Fruit fly (Drosophila melanogaster) whole organism, pupa: ENCODE measurements around the gene Crg-1.

ENCODE experiments used
- CG10348 ChIP-seq: fragments of 200-800 bp; sonication (Bioruptor generic); IDR thresholded peaks from 2 replicates; pipeline ENCODE4 v1.3.6; 2022; ENCODE audit warnings: missing biosample characterization, missing genetic modification characterization
- CG12605 ChIP-seq: fragments of 200-800 bp; sonication (Bioruptor generic); IDR thresholded peaks from 2 replicates; pipeline ENCODE4 v1.3.6; 2022; ENCODE audit warnings: missing biosample characterization, missing genetic modification characterization
- CG13204 ChIP-seq: fragments of 200-800 bp; sonication (Bioruptor generic); optimal IDR thresholded peaks from 2 replicates; lab custom pipeline; 2018; ENCODE audit warnings: missing biosample characterization, mild to moderate bottlenecking, missing genetic modification characterization, moderate library complexity
- CG14655 ChIP-seq: fragments of 200-800 bp; sonication (Bioruptor generic); optimal IDR thresholded peaks from 3 replicates; lab custom pipeline; 2017; ENCODE audit warnings: mild to moderate bottlenecking, missing biosample characterization, missing genetic modification reagents, missing genetic modification characterization
- CG15710 ChIP-seq: fragments of 200-800 bp; sonication (Bioruptor generic); optimal IDR thresholded peaks from 2 replicates; lab custom pipeline; 2018; ENCODE audit warnings: missing biosample characterization, mild to moderate bottlenecking, missing genetic modification characterization, moderate library complexity
- CG17806 ChIP-seq: fragments of 200-800 bp; sonication (Bioruptor generic); optimal IDR thresholded peaks from 2 replicates; lab custom pipeline; 2018; ENCODE audit warnings: missing biosample characterization, mild to moderate bottlenecking, missing genetic modification characterization, moderate library complexity
- CG32121 ChIP-seq: fragments of 200-800 bp; sonication (Bioruptor generic); IDR thresholded peaks from 2 replicates; pipeline ENCODE4 v1.3.6; 2022; ENCODE audit warnings: missing biosample characterization, missing genetic modification characterization
- CG34367 ChIP-seq: fragments of 200-800 bp; sonication (Bioruptor generic); optimal IDR thresholded peaks from 2 replicates; lab custom pipeline; 2018; ENCODE audit warnings: missing biosample characterization, mild to moderate bottlenecking, missing genetic modification characterization
- CG4496 ChIP-seq: fragments of 200-800 bp; sonication (Bioruptor generic); IDR thresholded peaks from 3 replicates; pipeline ENCODE4 v1.3.6; 2022; ENCODE audit warnings: missing biosample characterization, missing genetic modification characterization
- CG8159 ChIP-seq: fragments of 200-800 bp; sonication (Bioruptor generic); optimal IDR thresholded peaks from 3 replicates; lab custom pipeline; 2018; ENCODE audit warnings: missing biosample characterization, mild to moderate bottlenecking, missing genetic modification characterization, moderate library complexity
- CG8301 ChIP-seq: fragments of 200-800 bp; sonication (Bioruptor generic); optimal IDR thresholded peaks from 2 replicates; lab custom pipeline; 2018; ENCODE audit warnings: missing biosample characterization, mild to moderate bottlenecking, missing genetic modification characterization
- CG9948 ChIP-seq: fragments of 200-800 bp; sonication (Bioruptor generic); optimal IDR thresholded peaks from 2 replicates; lab custom pipeline; 2018; ENCODE audit warnings: missing biosample characterization, mild to moderate bottlenecking, missing genetic modification characterization, moderate library complexity
- D1 ChIP-seq: fragments of 200-800 bp; sonication (Bioruptor generic); optimal IDR thresholded peaks from 2 replicates; lab custom pipeline; 2018; ENCODE audit warnings: missing biosample characterization, mild to moderate bottlenecking, missing genetic modification characterization, moderate library complexity
- EcR ChIP-seq: fragments of 200-800 bp; sonication (Bioruptor generic); optimal IDR thresholded peaks from 3 replicates; lab custom pipeline; 2019; ENCODE audit warnings: missing biosample characterization, missing genetic modification characterization, mild to moderate bottlenecking, moderate library complexity, missing genetic modification reagents
- Ets98B ChIP-seq: fragments of 200-800 bp; sonication (Bioruptor generic); IDR thresholded peaks from 2 replicates; pipeline ENCODE4 v1.3.6; 2022; ENCODE audit warnings: missing biosample characterization, missing genetic modification characterization
- Pif1A ChIP-seq: fragments of 200-800 bp; sonication (Bioruptor generic); optimal IDR thresholded peaks from 3 replicates; lab custom pipeline; 2016; ENCODE audit warnings: missing biosample characterization, missing genetic modification characterization
- Pif1B ChIP-seq: fragments of 200-800 bp; sonication (Bioruptor generic); optimal IDR thresholded peaks from 3 replicates; lab custom pipeline; 2016; ENCODE audit warnings: missing biosample characterization, missing genetic modification characterization
- Snoo ChIP-seq: fragments of 200-800 bp; sonication (Bioruptor generic); optimal IDR thresholded peaks from 3 replicates; lab custom pipeline; 2017; ENCODE audit warnings: missing biosample characterization, mild to moderate bottlenecking, missing genetic modification characterization, inconsistent platforms
- fd96Ca ChIP-seq: fragments of 200-800 bp; sonication (Bioruptor generic); IDR thresholded peaks from 3 replicates; pipeline ENCODE4 v1.3.6; 2022; ENCODE audit warnings: missing biosample characterization, missing genetic modification characterization
- gl ChIP-seq: fragments of 200-800 bp; sonication (Bioruptor generic); optimal IDR thresholded peaks from 2 replicates; lab custom pipeline; 2018; ENCODE audit warnings: missing biosample characterization, mild to moderate bottlenecking, missing genetic modification characterization
- rn ChIP-seq: fragments of 200-800 bp; sonication (Bioruptor generic); IDR thresholded peaks from 2 replicates; pipeline ENCODE4 v1.3.6; 2022; ENCODE audit warnings: missing biosample characterization, missing genetic modification characterization

The Crg-1 gene

dm6 chrX:3748248-3748647 lies 44.8 kb upstream of the Crg-1 start:
- TF ChIP-seq CG34367 (peak; percentile 95), CG4496 (GFP tag; lab: Robert Waterston, UW) (peak; percentile 91), rn (GFP tag; lab: Robert Waterston, UW) (peak; percentile 74), D1 (peak; percentile 84), CG17806 (tag; lab: Kevin White, UChicago) (peak; percentile 91), fd96Ca (peak; percentile 80), CG13204 (GFP tag; lab: Kevin White, UChicago) (peak; percentile 70), CG32121 (GFP tag; lab: Robert Waterston, UW) (peak; percentile 90), CG12605 (GFP tag; lab: Robert Waterston, UW) (peak; percentile 72; the same call in 1 of the 2 replicates), Pif1A (peak; percentile 87), CG8301 (tag; lab: Kevin White, UChicago) (peak; percentile 94), gl (tag; lab: Kevin White, UChicago) (peak; percentile 83), EcR (GFP tag; lab: Kevin White, UChicago) (no peak), CG10348 (peak; percentile 78), CG8159 (tag; lab: Kevin White, UChicago) (peak; percentile 96), Pif1B (GFP tag; lab: Kevin White, UChicago) (peak; percentile 81), CG15710 (peak; percentile 95), CG14655 (GFP tag; lab: Kevin White, UChicago) (peak; percentile 95), Snoo (tag; lab: Kevin White, UChicago) (peak; percentile 90), Ets98B (peak; percentile 82), CG9948 (tag; lab: Kevin White, UChicago) (peak; percentile 95)

dm6 chrX:3748741-3749484 lies 44.1 kb upstream of the Crg-1 start:
- peak; percentile 49 for TF ChIP-seq CG12605 (GFP tag; lab: Robert Waterston, UW)
- peak; percentile 30; the same call in 1 of the 2 replicates for TF ChIP-seq Ets98B
- no peak for TF ChIP-seq D1
- no peak for TF ChIP-seq CG10348
- TF ChIP-seq EcR (GFP tag; lab: Kevin White, UChicago): peak; percentile 56
- peak; percentile 18; the same call in 1 of the 3 replicates for TF ChIP-seq fd96Ca
- TF ChIP-seq gl (tag; lab: Kevin White, UChicago): no peak

dm6 chrX:3750232-3751075 lies 42.6 kb upstream of the Crg-1 start:
- TF ChIP-seq EcR (GFP tag; lab: Kevin White, UChicago) (peak; percentile 29), CG12605 (GFP tag; lab: Robert Waterston, UW) (peak; percentile 64), D1 (peak; percentile 14), Pif1B (GFP tag; lab: Kevin White, UChicago) (peak; percentile 78), CG8301 (tag; lab: Kevin White, UChicago) (peak; percentile 89), fd96Ca (peak; percentile 94), CG8159 (tag; lab: Kevin White, UChicago) (peak; percentile 76), gl (tag; lab: Kevin White, UChicago) (peak; percentile 25), rn (GFP tag; lab: Robert Waterston, UW) (peak; percentile 64), CG13204 (GFP tag; lab: Kevin White, UChicago) (peak; percentile 21), CG34367 (peak; percentile 62), CG32121 (GFP tag; lab: Robert Waterston, UW) (peak; percentile 80), CG4496 (GFP tag; lab: Robert Waterston, UW) (peak; percentile 92), Snoo (tag; lab: Kevin White, UChicago) (peak; percentile 62), CG17806 (tag; lab: Kevin White, UChicago) (peak; percentile 77), Ets98B (peak; percentile 86), CG10348 (peak; percentile 56), CG14655 (GFP tag; lab: Kevin White, UChicago) (peak; percentile 88), CG9948 (tag; lab: Kevin White, UChicago) (peak; percentile 82), CG15710 (peak; percentile 80), Pif1A (peak; percentile 79)

- TF ChIP-seq CG17806 (tag; lab: Kevin White, UChicago) (no peak), CG12605 (GFP tag; lab: Robert Waterston, UW) (peak; percentile 47), CG15710 (peak; percentile 6), CG14655 (GFP tag; lab: Kevin White, UChicago) (peak; percentile 34), CG34367 (no peak), gl (tag; lab: Kevin White, UChicago) (peak; percentile 1), CG32121 (GFP tag; lab: Robert Waterston, UW) (peak; percentile 65), CG13204 (GFP tag; lab: Kevin White, UChicago) (peak; percentile 5), Snoo (tag; lab: Kevin White, UChicago) (peak; percentile 84), fd96Ca (no peak), rn (GFP tag; lab: Robert Waterston, UW) (no peak), Pif1A (peak; percentile 51), D1 (no peak), Pif1B (GFP tag; lab: Kevin White, UChicago) (peak; percentile 50), Ets98B (peak; percentile 56), CG9948 (tag; lab: Kevin White, UChicago) (no peak), CG8159 (tag; lab: Kevin White, UChicago) (peak; percentile 56), EcR (GFP tag; lab: Kevin White, UChicago) (peak; percentile 57), CG4496 (GFP tag; lab: Robert Waterston, UW) (peak; percentile 72; the same call in 1 of the 3 replicates), CG10348 (no peak), CG8301 (tag; lab: Kevin White, UChicago) (no peak)
These were observed 31.5 kb upstream of the Crg-1 start for dm6 chrX:3761318-3762081.
